Fruit fly (Drosophila melanogaster): ENCODE measurements around the gene CG17917.

CG17917 gene

DNA sequence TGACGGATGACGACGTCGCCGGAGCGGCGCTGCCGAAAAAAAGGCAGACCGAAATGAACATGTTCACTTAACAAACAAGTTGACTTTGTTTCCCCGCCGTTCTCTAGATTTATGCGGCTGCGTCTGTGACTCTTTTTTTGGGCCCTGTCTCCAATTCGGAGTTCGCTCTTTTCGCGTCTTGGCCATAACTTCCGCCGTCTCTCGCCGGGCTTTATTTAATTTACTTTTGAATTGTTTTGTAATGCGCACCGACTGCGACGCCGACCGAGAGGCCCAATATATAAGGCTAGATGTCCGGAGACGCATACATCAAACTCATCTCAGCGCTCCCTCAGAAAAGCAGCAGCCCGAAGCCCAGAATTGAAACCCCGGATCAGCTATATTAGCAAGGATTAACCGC, 42.9 kb upstream of the CG17917 start, which contains the start of gene Osi14:
TSS of gene Osi14 (plus strand) at position 301 of the 400 bp plus-strand sequence.
- TF ChIP-seq ac (GFP tag; optimal IDR thresholded peaks at IDR 0.05) = no peak
- TF ChIP-seq CG16815 (GFP tag; optimal IDR thresholded peaks at IDR 0.05) = no peak
- no peak for TF ChIP-seq chif (GFP tag; optimal IDR thresholded peaks at IDR 0.05)
- TF ChIP-seq crp (GFP tag; optimal IDR thresholded peaks at IDR 0.05) = no peak
- no peak for TF ChIP-seq CG11247 (GFP tag; IDR thresholded peaks at IDR 0.05)
- 0 out of 4 replicates have a peak, but pooled peaks have one; percentile 72 for TF ChIP-seq chinmo (GFP tag; IDR thresholded peaks at IDR 0.05; ENCODE audit: partially characterized antibody)

DNA sequence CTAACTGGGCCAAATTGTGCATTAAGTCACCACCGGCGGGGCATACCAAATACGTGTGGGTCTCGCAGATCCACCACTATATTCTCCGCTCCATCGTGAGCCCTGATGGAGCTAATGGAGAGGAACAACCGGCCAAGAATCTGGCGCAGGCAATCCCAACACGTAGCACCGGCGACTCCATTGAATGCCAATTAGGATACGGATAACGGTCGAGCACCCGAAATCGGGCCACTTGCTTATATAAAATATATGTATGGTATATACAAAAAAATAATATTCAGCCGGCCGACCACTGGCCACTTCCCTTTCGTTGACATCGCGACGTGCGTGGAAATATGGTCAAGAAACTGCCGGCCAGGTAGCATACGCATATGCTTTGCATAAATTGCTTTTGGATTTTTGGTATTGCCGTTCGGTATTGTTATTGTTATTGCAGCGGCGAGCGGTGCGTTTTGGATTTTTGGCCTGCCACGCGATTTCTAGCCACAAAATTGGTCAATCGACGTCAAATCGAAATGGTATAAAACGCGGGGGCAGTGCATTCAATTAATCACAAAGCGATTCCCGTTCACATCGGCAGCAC, 40.4 kb upstream of the CG17917 start, which contains the start of gene Osi15:
TSS of gene Osi15 (plus strand) at position 548 of the 583 bp plus-strand sequence.
- TF ChIP-seq seq (GFP tag; IDR thresholded peaks at IDR 0.05) (no peak), ATbp (GFP tag; optimal IDR thresholded peaks at IDR 0.05) (no peak), jing (GFP tag; optimal IDR thresholded peaks at IDR 0.05) (no peak), CG13894 (tag; optimal IDR thresholded peaks at IDR 0.05) (peak; percentile 42), Meics (GFP tag; optimal IDR thresholded peaks at IDR 0.05) (no peak), Blimp-1 (GFP tag; optimal IDR thresholded peaks at IDR 0.05) (peak; percentile 61), nerfin-1 (tag; optimal IDR thresholded peaks at IDR 0.05) (no peak), grn (GFP tag; optimal IDR thresholded peaks at IDR 0.05) (no peak), MBD-R2 (GFP tag; IDR thresholded peaks at IDR 0.05) (no peak), sr (GFP tag; IDR thresholded peaks at IDR 0.05) (0 out of 3 replicates have a peak, but pooled peaks have one; percentile 21), kni (GFP tag; optimal IDR thresholded peaks at IDR 0.05) (peak; percentile 83), CG1832 (GFP tag; optimal IDR thresholded peaks at IDR 0.05) (no peak), CG1792 (GFP tag; optimal IDR thresholded peaks at IDR 0.05) (no peak), vvl (GFP tag; IDR thresholded peaks at IDR 0.05) (peak; percentile 91), CG9215 (GFP tag; IDR thresholded peaks at IDR 0.05) (no peak), psq (GFP tag; optimal IDR thresholded peaks at IDR 0.05) (no peak), Fer2 (tag; optimal IDR thresholded peaks at IDR 0.05) (no peak), TFAM (GFP tag; optimal IDR thresholded peaks at IDR 0.05) (no peak), HHEX (GFP tag; optimal IDR thresholded peaks at IDR 0.05) (no peak), CG2116 (GFP tag; optimal IDR thresholded peaks at IDR 0.05) (no peak), Doc3 (GFP tag; IDR thresholded peaks at IDR 0.05; ENCODE audit: partially characterized antibody) (no peak), CG4820 (GFP tag; optimal IDR thresholded peaks at IDR 0.05) (no peak), CG13296 (GFP tag; optimal IDR thresholded peaks at IDR 0.05) (no peak), CG9609 (GFP tag; optimal IDR thresholded peaks at IDR 0.05) (no peak)

DNA sequence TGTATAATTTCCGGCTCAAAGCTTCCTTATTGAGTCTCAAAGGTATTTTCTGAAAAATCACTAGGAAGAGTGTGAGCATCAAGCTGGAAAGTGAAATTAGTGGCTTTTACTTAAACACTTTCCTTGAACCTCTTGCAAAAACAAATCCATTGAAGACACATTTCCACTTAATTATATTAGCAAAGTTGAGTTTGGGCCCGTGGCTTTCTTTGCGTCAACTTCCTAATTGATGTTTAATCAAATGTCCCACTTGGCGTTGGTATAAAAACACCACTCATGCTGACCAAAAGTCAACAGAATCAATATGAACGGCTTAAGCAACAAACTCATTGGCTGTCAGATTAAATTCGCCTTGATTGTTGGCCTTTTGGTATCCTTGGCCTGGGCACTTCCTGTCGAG, 38.0 kb upstream of the CG17917 start, which contains the start of gene CG46396:
TSS of gene CG46396 (plus strand) at position 301 of the 400 bp plus-strand sequence.
- no peak for TF ChIP-seq nerfin-2 (GFP tag; IDR thresholded peaks at IDR 0.05; ENCODE audit: partially characterized antibody)
- no peak for TF ChIP-seq sna (GFP tag; IDR thresholded peaks at IDR 0.05; ENCODE audit: partially characterized antibody)
- no peak for TF ChIP-seq CG14014 (GFP tag; IDR thresholded peaks at IDR 0.05)
- TF ChIP-seq CG12219 (GFP tag; optimal IDR thresholded peaks at IDR 0.05) = no peak
- no peak for TF ChIP-seq danr (GFP tag; IDR thresholded peaks at IDR 0.05)
- no peak for TF ChIP-seq bigmax (GFP tag; optimal IDR thresholded peaks at IDR 0.05)
- TF ChIP-seq CG8359 (GFP tag; optimal IDR thresholded peaks at IDR 0.05; ENCODE audit: borderline replicate concordance) = no peak
- no peak for TF ChIP-seq pan (optimal IDR thresholded peaks at IDR 0.05)
- TF ChIP-seq pan (GFP tag; optimal IDR thresholded peaks at IDR 0.05 in 1 of 2, IDR thresholded peaks at IDR 0.05 in 1 of 2) = no peak
- TF ChIP-seq CG14667 (GFP tag; IDR thresholded peaks at IDR 0.05) = no peak
- no peak for TF ChIP-seq MBD-R2 (GFP tag; IDR thresholded peaks at IDR 0.05)
- TF ChIP-seq Kr (GFP tag; optimal IDR thresholded peaks at IDR 0.05) = no peak
- TF ChIP-seq HLH3B (GFP tag; IDR thresholded peaks at IDR 0.05) = no peak
